Worm (Caenorhabditis elegans): Measurements from ENCODE around the gene ooc-5.

The ooc-5 gene

DNA sequence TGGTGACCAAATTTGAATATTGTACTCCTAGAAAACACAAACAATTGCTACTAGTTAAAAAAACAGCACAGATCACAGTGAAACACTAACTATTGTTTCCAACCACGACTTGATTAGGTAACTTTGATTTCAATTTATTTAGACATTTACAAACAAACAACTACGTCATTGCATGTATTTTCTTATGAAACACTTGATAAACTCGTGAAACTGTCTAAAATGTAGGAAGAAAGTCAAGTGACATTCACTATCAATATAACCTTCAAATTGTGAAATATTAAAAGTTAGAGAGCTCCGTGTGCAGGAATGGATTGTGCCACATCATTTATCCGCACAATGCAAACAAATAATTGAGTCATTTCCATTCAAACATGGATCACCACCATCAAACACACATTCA lies 2.7 kb upstream of the ooc-5 start:
- TF ChIP-seq daf-16 (GFP tag; optimal IDR thresholded peaks at IDR 0.05) = no peak
- TF ChIP-seq daf-16 (tag; optimal IDR thresholded peaks at IDR 0.05) = peak; percentile 78
- TF ChIP-seq dmd-6 (GFP tag; IDR thresholded peaks at IDR 0.05) = peak; percentile 38
- no peak for TF ChIP-seq skn-1 (tag; optimal IDR thresholded peaks at IDR 0.05)
- peak; percentile 55 for TF ChIP-seq nhr-28 (tag; optimal IDR thresholded peaks at IDR 0.05)
- peak; percentile 47 for TF ChIP-seq nhr-77 (tag; optimal IDR thresholded peaks at IDR 0.05)
- no peak for TF ChIP-seq egl-27 (tag; optimal IDR thresholded peaks at IDR 0.05)
- no peak for TF ChIP-seq ctbp-1 (GFP tag; IDR thresholded peaks at IDR 0.05)
- peak; percentile 68 for TF ChIP-seq dve-1 (tag; optimal IDR thresholded peaks at IDR 0.05; ENCODE audit: insufficient read depth)
- TF ChIP-seq pqm-1 (tag; optimal IDR thresholded peaks at IDR 0.05) = peak; percentile 3
- TF ChIP-seq hlh-11 (tag; optimal IDR thresholded peaks at IDR 0.05) = peak; percentile 58

DNA sequence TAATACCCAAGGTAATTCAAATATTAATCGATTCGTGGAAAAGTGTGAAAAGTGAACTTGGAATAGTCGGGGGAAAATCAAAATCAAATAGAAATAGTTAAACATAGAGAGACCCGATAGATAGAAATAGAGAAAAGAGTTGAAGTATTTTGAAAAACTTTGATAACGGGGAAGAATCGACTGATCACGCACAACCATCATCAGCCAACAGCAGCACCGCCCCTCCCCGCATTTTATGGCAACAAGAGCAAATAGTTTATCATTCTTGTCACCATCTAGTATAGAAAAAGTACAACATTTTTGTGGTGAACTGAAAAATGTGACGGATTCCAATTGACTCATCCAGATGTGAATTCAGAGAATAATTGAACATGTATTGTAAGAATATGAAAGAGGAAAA lies 1.4 kb upstream of the ooc-5 start:
- TF ChIP-seq Y75B8A.6 (GFP tag; IDR thresholded peaks at IDR 0.05) = no peak
- TF ChIP-seq nhr-237 (tag; optimal IDR thresholded peaks at IDR 0.05) = no peak
- peak; percentile 71 for TF ChIP-seq pqm-1 (tag; optimal IDR thresholded peaks at IDR 0.05)
- no peak for TF ChIP-seq mdt-29 (GFP tag; IDR thresholded peaks at IDR 0.05)
- TF ChIP-seq daf-12 (tag; optimal IDR thresholded peaks at IDR 0.05) = no peak
- TF ChIP-seq aha-1 (tag) = no peak
- no peak for TF ChIP-seq F26F4.8 (GFP tag; conservative IDR thresholded peaks at IDR 0.05)
- no peak for TF ChIP-seq ztf-11 (tag; optimal IDR thresholded peaks at IDR 0.05)
- TF ChIP-seq ceh-32 (tag; optimal IDR thresholded peaks at IDR 0.05; ENCODE audit: poor library complexity) = no peak
- peak; percentile 72 for TF ChIP-seq nhr-28 (tag; optimal IDR thresholded peaks at IDR 0.05)
- TF ChIP-seq daf-16 (GFP tag; optimal IDR thresholded peaks at IDR 0.05) = no peak
- peak; percentile 54 for TF ChIP-seq daf-16 (tag; optimal IDR thresholded peaks at IDR 0.05)
- TF ChIP-seq hlh-11 (tag; optimal IDR thresholded peaks at IDR 0.05) = peak; percentile 60
- TF ChIP-seq ceh-28 (tag; optimal IDR thresholded peaks at IDR 0.05) = no peak
- TF ChIP-seq dmd-6 (GFP tag; IDR thresholded peaks at IDR 0.05) = peak; percentile 42; the same call in 1 of the 2 replicates
- TF ChIP-seq ZK546.5 (tag; optimal IDR thresholded peaks at IDR 0.05) = no peak
- TF ChIP-seq hlh-30 (tag; optimal IDR thresholded peaks at IDR 0.05; ENCODE audit: insufficient read depth) = peak; percentile 15
- no peak for TF ChIP-seq fos-1 (tag; optimal IDR thresholded peaks at IDR 0.05)
- peak in 1 of 2 experiments; percentile 18 for TF ChIP-seq mdl-1 (tag; optimal IDR thresholded peaks at IDR 0.05)
- peak; percentile 46 for TF ChIP-seq dve-1 (tag; optimal IDR thresholded peaks at IDR 0.05; ENCODE audit: insufficient read depth)

DNA sequence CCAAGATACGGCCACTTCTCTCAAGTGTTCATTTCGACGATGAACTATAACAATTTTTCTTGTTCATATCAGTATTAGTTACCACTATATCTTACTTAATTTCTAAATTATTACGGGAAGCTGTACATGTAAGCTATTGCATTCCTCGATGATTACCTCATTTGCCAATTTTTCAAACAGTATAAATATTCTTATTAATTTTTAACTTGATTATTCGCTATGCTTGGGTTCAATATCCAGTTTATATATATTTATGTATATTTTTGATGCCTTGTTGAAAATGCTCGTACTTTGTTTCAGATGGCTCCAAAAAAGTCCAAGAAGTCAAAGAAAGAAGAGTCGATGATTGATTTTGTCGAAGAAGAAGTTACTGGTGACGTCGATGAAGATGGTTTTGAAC lies 1.4 kb downstream of the ooc-5 start, which contains the start of gene F44G4.1:
Gene F44G4.1, plus strand, starts transcription at position 301 of the 400 bp plus-strand sequence.
- no peak for TF ChIP-seq ama-1 (optimal IDR thresholded peaks at IDR 0.05)
- no peak for TF ChIP-seq madf-5 (GFP tag; IDR thresholded peaks at IDR 0.05)
- TF ChIP-seq mes-2 (tag; optimal IDR thresholded peaks at IDR 0.05; ENCODE audit: poor library complexity, severe bottlenecking) = no peak
- no peak for TF ChIP-seq T26A8.4 (GFP tag; IDR thresholded peaks at IDR 0.05)
- TF ChIP-seq nhr-41 (GFP tag; IDR thresholded peaks at IDR 0.05) = no peak

DNA sequence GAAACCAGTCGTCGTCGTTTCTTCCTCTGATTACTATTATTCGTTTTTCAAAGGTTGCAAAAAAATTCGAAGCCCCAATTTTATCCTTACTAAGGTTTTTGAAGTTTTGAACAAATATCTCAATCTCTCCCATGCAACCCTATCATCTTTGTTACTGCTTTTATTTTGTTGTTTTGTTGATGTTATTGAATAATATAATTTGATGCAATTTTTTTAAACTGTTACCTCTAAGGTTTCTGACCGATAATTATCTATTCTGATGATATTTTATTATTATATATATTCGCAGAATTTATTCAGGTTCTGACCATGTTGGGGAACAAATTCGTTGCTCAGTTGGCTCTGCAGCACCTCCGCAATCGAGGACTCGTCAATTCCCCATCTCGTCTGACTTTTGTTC lies 3.1 kb downstream of the ooc-5 start, which contains the start of gene ndub-2:
Gene ndub-2, plus strand, starts transcription at position 301 of the 400 bp plus-strand sequence.
- TF ChIP-seq Y5F2A.4 (GFP tag; optimal IDR thresholded peaks at IDR 0.05) (no peak), jun-1 (tag; optimal IDR thresholded peaks at IDR 0.05) (no peak)

DNA sequence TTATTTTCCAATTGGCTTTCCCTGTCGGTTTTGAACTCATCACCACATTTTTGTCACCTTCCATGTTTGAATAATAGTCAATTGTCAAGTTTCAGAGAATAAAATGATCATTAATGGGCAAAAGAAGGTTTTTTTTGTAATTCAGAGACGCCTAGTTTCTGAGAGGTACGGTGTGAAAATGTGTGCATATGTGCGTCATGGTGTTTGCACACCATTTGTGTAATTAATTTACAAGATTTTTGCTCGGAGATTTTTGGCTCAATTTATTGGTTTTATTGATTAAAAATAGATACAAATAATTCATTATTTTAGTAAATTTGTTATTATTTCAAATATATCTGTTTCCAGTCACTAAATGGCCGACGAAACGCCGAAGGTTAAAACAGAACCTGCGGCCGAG lies 4.5 kb downstream of the ooc-5 start, which contains the start of the genes F44G4.3 and tdp-1:
Gene F44G4.3, minus strand, starts transcription at position 184 of the 400 bp plus-strand sequence.
Gene tdp-1, plus strand, starts transcription at position 347 of the 400 bp plus-strand sequence.
- TF ChIP-seq hif-1 (tag; optimal IDR thresholded peaks at IDR 0.05) (no peak), aha-1 (tag) (peak; percentile 44), nhr-48 (tag; optimal IDR thresholded peaks at IDR 0.05) (no peak), nhr-237 (tag; optimal IDR thresholded peaks at IDR 0.05) (no peak), nhr-76 (tag; optimal IDR thresholded peaks at IDR 0.05) (no peak), mes-2 (tag; optimal IDR thresholded peaks at IDR 0.05; ENCODE audit: poor library complexity, severe bottlenecking) (peak; percentile 55), zag-1 (tag; optimal IDR thresholded peaks at IDR 0.05) (no peak), saeg-2 (GFP tag; IDR thresholded peaks at IDR 0.05) (no peak), nhr-111 (GFP tag; optimal IDR thresholded peaks at IDR 0.05) (no peak), unc-62 (GFP tag; optimal IDR thresholded peaks at IDR 0.05 in 1 of 2) (peak in 1 of 2 experiments; percentile 37), unc-62 (tag; optimal IDR thresholded peaks at IDR 0.05) (no peak), ceh-20 (GFP tag; IDR thresholded peaks at IDR 0.05) (no peak), F37D6.2 (tag; optimal IDR thresholded peaks at IDR 0.05) (no peak), Y105C5A.15 (GFP tag; IDR thresholded peaks at IDR 0.05) (no peak), nhr-6 (tag; optimal IDR thresholded peaks at IDR 0.05) (no peak), zfp-2 (tag; optimal IDR thresholded peaks at IDR 0.05) (no peak), madf-9 (GFP tag; conservative IDR thresholded peaks at IDR 0.05) (no peak), duxl-1 (tag; optimal IDR thresholded peaks at IDR 0.05; ENCODE audit: poor library complexity) (no peak)
